Worm (Caenorhabditis elegans) whole organism, early embryonic: ENCODE data around the gene F13E9.5.
A peak's percentile ranks its signal among the peaks of the same experiment; 100 is the strongest.

ENCODE experiments used
- B0310.2 ChIP-seq: sonication (generic microtip); optimal IDR thresholded peaks from 2 replicates; lab custom pipeline; 2016; ENCODE audit warnings: mild to moderate bottlenecking, missing genetic modification characterization, missing compliant biosample characterization
- F13C5.2 ChIP-seq: sonication (generic microtip); optimal IDR thresholded peaks from 2 replicates; lab custom pipeline; 2017; ENCODE audit warnings: mild to moderate bottlenecking, missing genetic modification characterization, inconsistent platforms, missing compliant biosample characterization
- aly-1 ChIP-seq: sonication (generic microtip); optimal IDR thresholded peaks from 2 replicates; lab custom pipeline; 2016; ENCODE audit warnings: missing genetic modification characterization, missing compliant biosample characterization
- ama-1 ChIP-seq: fragments of 150-350 bp; optimal IDR thresholded peaks from 2 replicates; lab custom pipeline; 2014
- ceh-13 ChIP-seq: fragments of 200-800 bp; sonication (Bioruptor generic); optimal IDR thresholded peaks from 2 replicates; lab custom pipeline; 2018; ENCODE audit warnings: mild to moderate bottlenecking, missing genetic modification characterization, missing compliant biosample characterization
- ceh-36 ChIP-seq: sonication (generic microtip); optimal IDR thresholded peaks from 2 replicates; lab custom pipeline; 2016; ENCODE audit warnings: missing genetic modification characterization, inconsistent platforms, missing compliant biosample characterization
- ets-7 ChIP-seq: sonication (generic microtip); optimal IDR thresholded peaks from 2 replicates; lab custom pipeline; 2016; ENCODE audit warnings: missing genotype, missing genetic modification characterization, missing compliant biosample characterization
- flt-1 ChIP-seq: fragments of 200-800 bp; sonication (Bioruptor generic); IDR thresholded peaks from 2 replicates; pipeline ENCODE4 v1.3.6; 2022; ENCODE audit warnings: missing genetic modification characterization, missing compliant biosample characterization
- hmbx-1 ChIP-seq: sonication (generic microtip); optimal IDR thresholded peaks from 2 replicates; lab custom pipeline; 2016; ENCODE audit warnings: mild to moderate bottlenecking, missing genetic modification characterization, missing compliant biosample characterization
- hmg-4 ChIP-seq: fragments of 200-800 bp; sonication (Bioruptor generic); optimal IDR thresholded peaks from 2 replicates; lab custom pipeline; 2018; ENCODE audit warnings: mild to moderate bottlenecking, missing genetic modification characterization, missing compliant biosample characterization
- hnd-1 ChIP-seq: sonication (generic microtip); optimal IDR thresholded peaks from 2 replicates; lab custom pipeline; 2016; ENCODE audit warnings: missing genetic modification characterization, missing compliant biosample characterization
- pes-1 ChIP-seq: fragments of 200-800 bp; sonication (Bioruptor generic); IDR thresholded peaks from 2 replicates; pipeline ENCODE4 v1.3.6; 2022; ENCODE audit warnings: missing genetic modification reagents, missing genetic modification characterization, missing compliant biosample characterization
- scrt-1 ChIP-seq: fragments of 200-800 bp; sonication (Bioruptor generic); IDR thresholded peaks from 2 replicates; pipeline ENCODE4 v1.3.6; 2022; ENCODE audit warnings: missing genetic modification characterization, missing compliant biosample characterization
- sea-1 ChIP-seq: fragments of 200-800 bp; sonication (Bioruptor generic); conservative IDR thresholded peaks from 2 replicates; pipeline ENCODE4 v1.3.6; 2022; ENCODE audit warnings: missing genetic modification characterization, missing compliant biosample characterization
- tbx-11 ChIP-seq: fragments of 200-800 bp; sonication (Bioruptor generic); IDR thresholded peaks from 2 replicates; pipeline ENCODE4 v1.3.6; 2022; ENCODE audit warnings: missing genetic modification characterization, missing compliant biosample characterization
- tbx-37 ChIP-seq: fragments of 200-800 bp; sonication (Bioruptor generic); conservative IDR thresholded peaks from 2 replicates; pipeline ENCODE4 v1.3.6; 2022; ENCODE audit warnings: missing genetic modification reagents, missing genetic modification characterization, missing compliant biosample characterization
- tra-4 ChIP-seq: sonication (generic microtip); optimal IDR thresholded peaks from 2 replicates; lab custom pipeline; 2017; ENCODE audit warnings: missing genetic modification characterization, missing compliant biosample characterization

Gene F13E9.5

DNA sequence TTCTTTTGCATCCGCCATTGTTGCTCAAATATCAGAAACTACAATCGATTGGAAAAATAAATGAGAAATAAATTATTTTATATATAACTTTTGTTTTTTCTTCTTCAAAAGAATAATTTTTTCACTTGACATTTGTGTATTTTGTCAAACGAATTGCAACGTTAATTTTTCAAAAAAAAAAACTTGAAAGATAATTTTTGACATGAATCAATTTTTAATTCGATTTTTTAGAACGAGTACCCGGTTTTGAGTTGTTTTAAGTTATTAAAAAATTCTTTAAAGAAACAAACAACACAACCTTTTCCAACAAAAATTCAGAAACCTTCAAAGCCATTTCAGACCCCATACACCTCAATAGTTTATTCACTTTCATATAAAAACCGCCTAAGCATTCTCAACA is at the start of gene F13E9.5:
TSS of gene F13E9.5 (minus strand) at position 101 of the 400 bp plus-strand sequence.
- TF ChIP-seq ceh-36 (no peak), tra-4 (tag; lab: Kevin White, UChicago) (no peak), tbx-37 (GFP tag; lab: Robert Waterston, UW) (no peak), sea-1 (no peak), scrt-1 (GFP tag; lab: Robert Waterston, UW) (no peak), B0310.2 (tag; lab: Kevin White, UChicago) (no peak), hmg-4 (GFP tag; lab: Kevin White, UChicago) (no peak), pes-1 (GFP tag; lab: Robert Waterston, UW) (no peak), tbx-11 (GFP tag; lab: Robert Waterston, UW) (no peak), hnd-1 (tag; lab: Kevin White, UChicago) (no peak), flt-1 (GFP tag; lab: Robert Waterston, UW) (no peak), ama-1 (lab: Kevin White, UChicago) (no peak), F13C5.2 (tag; lab: Kevin White, UChicago) (no peak), hmbx-1 (tag; lab: Kevin White, UChicago) (no peak), ets-7 (tag; lab: Kevin White, UChicago) (no peak), ceh-13 (GFP tag; lab: Kevin White, UChicago) (no peak), aly-1 (tag; lab: Kevin White, UChicago) (no peak)

DNA sequence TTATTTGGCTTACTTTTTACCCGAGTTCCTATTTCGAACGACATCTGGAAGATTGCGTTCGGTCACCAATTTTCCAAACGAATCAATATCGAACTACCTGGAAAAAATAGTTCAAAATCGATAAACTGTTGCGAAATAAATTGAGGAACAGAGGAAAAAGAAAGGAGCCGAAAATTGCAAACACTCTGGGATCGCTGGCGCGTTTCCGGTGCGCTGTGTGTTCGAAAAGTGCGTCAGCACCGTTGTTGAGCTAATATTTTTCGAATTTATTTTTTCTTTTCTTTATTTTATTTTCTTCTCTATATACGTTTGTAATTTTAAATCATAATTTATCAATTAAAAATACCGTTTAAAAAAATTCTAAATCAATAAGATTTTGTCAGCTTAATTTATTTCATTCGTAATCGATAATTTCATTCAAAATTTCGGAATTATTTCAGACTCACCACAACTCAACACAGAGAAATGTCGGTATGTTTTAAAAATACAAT is 48.9 kb upstream of the F13E9.5 start, which contains the start of the genes dnc-1 and lsm-7:
TSS of gene dnc-1 (minus strand) at position 142 of the 491 bp plus-strand sequence.
TSS of gene lsm-7 (plus strand) at position 441 of the 491 bp plus-strand sequence.
- TF ChIP-seq B0310.2 (tag; lab: Kevin White, UChicago) = no peak
- 0 out of 2 replicates have a peak, but pooled peaks have one; percentile 11 for TF ChIP-seq tbx-11 (GFP tag; lab: Robert Waterston, UW)
- peak; percentile 40 for TF ChIP-seq F13C5.2 (tag; lab: Kevin White, UChicago)

DNA sequence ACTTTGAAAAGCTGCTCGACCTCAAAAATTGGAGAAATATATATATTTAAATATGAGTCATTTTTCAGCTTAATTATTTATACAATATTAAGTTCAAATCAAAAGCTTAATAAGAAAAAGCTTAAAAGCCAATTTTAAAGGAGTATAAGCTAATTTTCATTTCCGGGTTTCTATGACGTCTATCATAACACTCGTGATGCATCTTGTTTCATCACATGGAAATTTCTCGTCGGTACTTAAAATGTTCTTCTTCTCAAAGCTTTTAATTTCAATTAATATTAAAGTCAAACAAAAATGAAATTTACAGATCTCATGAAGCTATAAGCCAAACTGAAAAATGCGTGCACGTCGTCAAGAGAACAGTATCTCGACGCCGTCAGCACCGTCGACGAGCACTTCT is 35.6 kb upstream of the F13E9.5 start, which contains the start of gene rbr-2:
TSS of gene rbr-2 (plus strand) at position 301 of the 400 bp plus-strand sequence.
- no peak for TF ChIP-seq hnd-1 (tag; lab: Kevin White, UChicago)
- no peak for TF ChIP-seq ets-7 (tag; lab: Kevin White, UChicago)
- TF ChIP-seq hmg-4 (GFP tag; lab: Kevin White, UChicago) = no peak
- no peak for TF ChIP-seq ceh-13 (GFP tag; lab: Kevin White, UChicago)
- no peak for TF ChIP-seq sea-1
- TF ChIP-seq hmbx-1 (tag; lab: Kevin White, UChicago) = no peak
- TF ChIP-seq pes-1 (GFP tag; lab: Robert Waterston, UW) = no peak
- TF ChIP-seq ama-1 (lab: Kevin White, UChicago) = no peak
- no peak for TF ChIP-seq scrt-1 (GFP tag; lab: Robert Waterston, UW)
- TF ChIP-seq ceh-36 = no peak
- TF ChIP-seq B0310.2 (tag; lab: Kevin White, UChicago) = no peak
- no peak for TF ChIP-seq tra-4 (tag; lab: Kevin White, UChicago)
- no peak for TF ChIP-seq tbx-11 (GFP tag; lab: Robert Waterston, UW)
- TF ChIP-seq F13C5.2 (tag; lab: Kevin White, UChicago) = no peak
- no peak for TF ChIP-seq aly-1 (tag; lab: Kevin White, UChicago)
- no peak for TF ChIP-seq flt-1 (GFP tag; lab: Robert Waterston, UW)
- TF ChIP-seq tbx-37 (GFP tag; lab: Robert Waterston, UW) = no peak

DNA sequence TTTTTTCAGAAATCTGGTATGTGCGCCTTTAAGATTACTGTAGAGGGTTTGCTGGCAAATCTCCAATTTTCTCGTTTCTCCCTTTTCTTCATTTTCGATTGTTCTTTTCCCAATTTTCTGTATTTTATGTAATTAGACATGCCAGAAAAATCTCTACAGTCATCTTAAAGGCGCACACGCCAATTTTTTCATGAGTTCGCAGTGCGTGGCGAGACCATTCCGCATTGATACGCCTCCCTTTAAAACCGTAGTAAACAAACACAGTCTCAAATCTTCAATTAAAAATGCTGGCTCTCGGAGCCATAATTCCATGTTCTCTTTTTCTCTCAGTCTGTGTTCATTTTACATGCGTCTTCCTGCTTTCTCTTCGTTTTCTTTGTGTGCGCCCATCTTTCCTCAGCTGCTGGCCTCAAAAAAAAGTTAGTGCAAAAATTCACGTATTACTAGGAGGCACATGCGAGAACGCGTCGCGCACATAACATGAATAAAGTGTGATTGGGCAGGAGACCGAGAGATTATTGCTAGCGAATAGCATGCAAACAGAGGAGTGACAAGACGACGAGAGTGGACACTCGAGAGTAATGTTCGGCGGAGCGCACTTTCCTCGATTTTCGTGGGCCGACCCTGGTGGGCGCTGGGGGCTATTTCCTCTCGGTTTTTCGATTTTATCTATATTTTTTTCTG is 34.9 kb upstream of the F13E9.5 start:
- no peak for TF ChIP-seq B0310.2 (tag; lab: Kevin White, UChicago)
- peak; percentile 13 for TF ChIP-seq hmg-4 (GFP tag; lab: Kevin White, UChicago)
- TF ChIP-seq F13C5.2 (tag; lab: Kevin White, UChicago) = peak; percentile 51

DNA sequence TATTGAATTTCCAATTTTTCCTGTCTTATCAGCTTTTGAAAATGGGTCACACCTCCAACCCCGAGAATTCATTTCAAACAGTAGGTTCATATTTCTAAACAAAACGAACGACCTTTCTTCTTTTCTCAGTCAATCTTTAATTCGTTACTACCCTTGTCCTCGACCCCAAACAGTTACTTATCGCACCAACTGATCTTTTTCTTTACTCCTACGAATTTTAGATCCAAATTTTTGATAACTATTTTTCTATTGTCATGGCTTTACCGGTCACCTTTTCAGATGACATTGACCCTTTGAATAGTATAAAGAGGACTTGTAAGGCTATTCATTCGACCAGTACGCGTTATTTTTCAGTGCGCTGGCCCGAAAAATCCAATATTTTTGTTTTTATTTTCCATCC is 32.0 kb upstream of the F13E9.5 start:
- no peak for TF ChIP-seq ets-7 (tag; lab: Kevin White, UChicago)
- TF ChIP-seq ama-1 (lab: Kevin White, UChicago) = no peak
- no peak for TF ChIP-seq F13C5.2 (tag; lab: Kevin White, UChicago)
- TF ChIP-seq pes-1 (GFP tag; lab: Robert Waterston, UW) = no peak
- no peak for TF ChIP-seq tra-4 (tag; lab: Kevin White, UChicago)
- TF ChIP-seq scrt-1 (GFP tag; lab: Robert Waterston, UW) = no peak
- no peak for TF ChIP-seq ceh-13 (GFP tag; lab: Kevin White, UChicago)
- TF ChIP-seq tbx-11 (GFP tag; lab: Robert Waterston, UW) = no peak
- TF ChIP-seq tbx-37 (GFP tag; lab: Robert Waterston, UW) = no peak
- TF ChIP-seq hnd-1 (tag; lab: Kevin White, UChicago) = no peak
- TF ChIP-seq hmbx-1 (tag; lab: Kevin White, UChicago) = no peak
- TF ChIP-seq sea-1 = no peak
- no peak for TF ChIP-seq hmg-4 (GFP tag; lab: Kevin White, UChicago)
- TF ChIP-seq ceh-36 = no peak
- TF ChIP-seq flt-1 (GFP tag; lab: Robert Waterston, UW) = no peak
- TF ChIP-seq aly-1 (tag; lab: Kevin White, UChicago) = no peak
- TF ChIP-seq B0310.2 (tag; lab: Kevin White, UChicago) = no peak

DNA sequence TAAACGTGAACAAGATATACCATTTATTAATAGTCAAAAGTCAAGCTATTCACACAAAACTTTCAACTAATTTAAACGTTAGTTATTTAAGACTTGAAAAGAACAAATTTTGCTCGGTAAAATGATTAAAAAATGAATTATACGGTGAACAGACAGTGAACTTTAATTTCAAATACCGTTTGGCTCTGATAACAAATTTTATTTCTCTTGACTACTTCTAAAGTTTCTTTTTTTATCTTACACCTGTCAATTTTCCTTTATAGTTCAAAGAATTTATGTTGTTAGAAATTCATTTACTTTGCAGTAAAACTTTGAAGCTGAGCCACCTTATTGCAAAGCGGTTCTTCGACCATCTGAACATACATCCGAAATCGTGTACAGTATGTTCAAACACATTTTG is 31.2 kb upstream of the F13E9.5 start, which contains the start of gene ZK593.3:
TSS of gene ZK593.3 (plus strand) at position 301 of the 400 bp plus-strand sequence.
- TF ChIP-seq flt-1 (GFP tag; lab: Robert Waterston, UW) (no peak), ets-7 (tag; lab: Kevin White, UChicago) (no peak), hmbx-1 (tag; lab: Kevin White, UChicago) (no peak), tra-4 (tag; lab: Kevin White, UChicago) (no peak), sea-1 (no peak), F13C5.2 (tag; lab: Kevin White, UChicago) (no peak)

DNA sequence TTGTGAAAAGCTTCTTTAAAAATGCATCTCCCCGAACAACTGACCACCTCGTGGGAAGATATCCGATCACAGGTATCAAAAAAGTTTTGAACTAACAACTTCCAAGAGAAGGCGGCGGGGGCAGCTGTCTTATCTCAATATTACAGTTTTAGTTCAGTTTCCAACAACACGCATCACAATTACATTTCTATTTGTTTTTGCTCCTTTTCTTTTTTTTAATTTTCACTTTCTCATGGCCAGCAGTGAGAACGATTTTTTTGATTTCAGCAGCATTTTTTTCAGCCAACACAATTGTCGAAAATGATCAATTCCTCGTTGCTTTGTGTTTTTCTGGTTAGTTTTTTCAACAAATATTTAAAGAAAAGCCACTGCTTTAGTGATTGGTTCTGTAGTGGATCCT is 28.9 kb upstream of the F13E9.5 start, which contains the start of gene ZK593.2:
TSS of gene ZK593.2 (plus strand) at position 301 of the 400 bp plus-strand sequence.
- no peak for TF ChIP-seq tra-4 (tag; lab: Kevin White, UChicago)
- no peak for TF ChIP-seq sea-1
- no peak for TF ChIP-seq ceh-13 (GFP tag; lab: Kevin White, UChicago)
- no peak for TF ChIP-seq ceh-36
- no peak for TF ChIP-seq scrt-1 (GFP tag; lab: Robert Waterston, UW)
- no peak for TF ChIP-seq ama-1 (lab: Kevin White, UChicago)
- TF ChIP-seq ets-7 (tag; lab: Kevin White, UChicago) = no peak
